Comparison of ENCODE assay signal across 5 worm cellular contexts in the genomic region with DNA sequence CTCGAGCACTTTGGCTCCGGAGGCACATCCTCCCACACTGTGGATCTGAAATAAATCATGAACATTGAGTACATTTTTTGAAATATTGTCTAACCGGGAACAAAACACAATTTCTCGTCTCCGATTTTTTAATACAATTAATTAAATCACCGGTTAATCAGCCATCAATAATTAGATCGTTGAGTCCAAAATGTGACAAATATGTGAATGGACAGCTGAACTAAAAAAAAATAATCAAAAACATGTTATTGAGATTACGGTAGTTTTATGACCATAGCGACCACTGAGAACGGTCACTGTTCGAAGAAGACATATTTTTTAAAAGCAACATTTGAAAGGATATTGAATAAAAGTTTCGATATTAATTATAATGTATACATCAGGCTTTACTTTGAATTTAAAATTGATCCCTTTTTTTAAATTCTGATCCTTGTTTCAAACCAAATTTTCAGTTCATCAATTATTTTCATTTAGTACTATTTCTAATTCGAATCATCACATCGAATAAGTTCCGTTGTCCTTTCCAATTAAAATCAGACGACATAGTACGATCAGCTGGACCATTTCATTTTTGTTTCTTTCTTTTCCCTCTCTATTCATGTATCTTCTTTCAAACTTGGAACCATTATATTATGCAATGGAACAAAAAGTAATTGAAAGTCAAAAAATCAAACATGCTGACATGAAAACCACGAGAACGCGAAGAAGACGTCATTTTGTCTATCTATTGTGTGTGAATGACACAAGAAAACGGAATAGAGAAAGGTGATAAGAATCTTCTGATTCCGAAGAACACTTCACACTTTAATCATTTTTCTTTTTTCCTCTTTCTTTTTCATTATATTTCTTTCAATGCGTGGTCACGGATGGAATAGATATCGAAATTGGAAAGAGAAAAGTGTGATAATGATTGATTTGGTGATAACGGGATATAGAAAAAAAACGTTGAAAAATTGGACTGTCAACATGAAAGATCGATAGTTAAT.
A peak's percentile ranks its signal among the peaks of the same experiment; 100 is the strongest.
TF ChIP-seq lines count a peak whose summit lies in the region.

No protein-coding gene starts in this region.

TF ChIP-seq in whole organism, L1 larva, 84 proteins besides CTCF, POLR2A, EP300 and RAD21 (continued from another document and continues in another):
- TF ChIP-seq lin-15B (tag; optimal IDR thresholded peaks at IDR 0.05; lab: Kevin White, UChicago): no peak
- no peak for TF ChIP-seq grh-1 (GFP tag; IDR thresholded peaks at IDR 0.05; lab: Robert Waterston, UW)
- no peak for TF ChIP-seq vab-15 (tag; optimal IDR thresholded peaks at IDR 0.05; lab: Kevin White, UChicago)
- peak; percentile 65 for TF ChIP-seq tbx-2 (tag; optimal IDR thresholded peaks at IDR 0.05; lab: Kevin White, UChicago)
- no peak for TF ChIP-seq fkh-10 (GFP tag; optimal IDR thresholded peaks at IDR 0.05; lab: Kevin White, UChicago)
- TF ChIP-seq nhr-20 (tag; optimal IDR thresholded peaks at IDR 0.05; lab: Kevin White, UChicago): peak; percentile 87
- no peak for TF ChIP-seq sox-4 (tag; optimal IDR thresholded peaks at IDR 0.05; lab: Kevin White, UChicago)
- no peak for TF ChIP-seq sup-37 (GFP tag; optimal IDR thresholded peaks at IDR 0.05; lab: Kevin White, UChicago)
- TF ChIP-seq swsn-7 (tag; optimal IDR thresholded peaks at IDR 0.05; lab: Kevin White, UChicago): no peak
- TF ChIP-seq alr-1 (tag; optimal IDR thresholded peaks at IDR 0.05; lab: Kevin White, UChicago; ENCODE audit: borderline replicate concordance): no peak
- TF ChIP-seq jun-1 (tag; optimal IDR thresholded peaks at IDR 0.05; lab: Kevin White, UChicago): peak; percentile 70
- peak in 1 of 3 experiments; percentile 4 for TF ChIP-seq dpl-1 (GFP tag; optimal IDR thresholded peaks at IDR 0.05; lab: Kevin White, UChicago)
- peak; percentile 60 for TF ChIP-seq pqm-1 (tag; optimal IDR thresholded peaks at IDR 0.05; lab: Kevin White, UChicago)
- no peak for TF ChIP-seq nhr-76 (tag; optimal IDR thresholded peaks at IDR 0.05; lab: Kevin White, UChicago)
- TF ChIP-seq ceh-88 (GFP tag; IDR thresholded peaks at IDR 0.05; lab: Robert Waterston, UW): peak; percentile 30; the same call in 1 of the 2 replicates
- no peak for TF ChIP-seq isw-1 (GFP tag; IDR thresholded peaks at IDR 0.05; lab: Robert Waterston, UW)
- no peak for TF ChIP-seq Y116A8C.19 (tag; optimal IDR thresholded peaks at IDR 0.05; lab: Kevin White, UChicago; ENCODE audit: borderline replicate concordance)
- TF ChIP-seq nhr-90 (tag; optimal IDR thresholded peaks at IDR 0.05; lab: Kevin White, UChicago; ENCODE audit: poor library complexity): peak; percentile 60
- no peak for TF ChIP-seq zip-4 (GFP tag; optimal IDR thresholded peaks at IDR 0.05; lab: Kevin White, UChicago)
- TF ChIP-seq fos-1 (tag; optimal IDR thresholded peaks at IDR 0.05; lab: Kevin White, UChicago): no peak
- peak; percentile 1 for TF ChIP-seq ztf-4 (tag; optimal IDR thresholded peaks at IDR 0.05; lab: Kevin White, UChicago)
- TF ChIP-seq C34B4.2 (tag; optimal IDR thresholded peaks at IDR 0.05; lab: Kevin White, UChicago): no peak
- TF ChIP-seq nhr-12 (tag; optimal IDR thresholded peaks at IDR 0.05; lab: Kevin White, UChicago): no peak
- no peak for TF ChIP-seq pax-3 (tag; optimal IDR thresholded peaks at IDR 0.05; lab: Kevin White, UChicago)

TF ChIP-seq in whole organism, L2 larva, 48 proteins besides CTCF, POLR2A, EP300 and RAD21 (continued from another document):
- TF ChIP-seq nhr-6 (tag; optimal IDR thresholded peaks at IDR 0.05; lab: Kevin White, UChicago): peak; percentile 67
- peak; percentile 49 for TF ChIP-seq ztf-4 (tag; optimal IDR thresholded peaks at IDR 0.05; lab: Kevin White, UChicago)
- peak; percentile 39 for TF ChIP-seq Y55F3AM.14 (GFP tag; optimal IDR thresholded peaks at IDR 0.05; lab: Kevin White, UChicago)
- TF ChIP-seq egl-27 (tag; optimal IDR thresholded peaks at IDR 0.05; lab: Kevin White, UChicago): peak; percentile 89
- TF ChIP-seq nhr-77 (tag; optimal IDR thresholded peaks at IDR 0.05; lab: Kevin White, UChicago): no peak
- TF ChIP-seq unc-39 (tag; optimal IDR thresholded peaks at IDR 0.05; lab: Kevin White, UChicago): no peak
- TF ChIP-seq ZK546.5 (tag; optimal IDR thresholded peaks at IDR 0.05; lab: Kevin White, UChicago): no peak
- no peak for TF ChIP-seq dmd-4 (tag; optimal IDR thresholded peaks at IDR 0.05; lab: Kevin White, UChicago)
- TF ChIP-seq ztf-11 (tag; optimal IDR thresholded peaks at IDR 0.05; lab: Kevin White, UChicago): no peak
- peak; percentile 58 for TF ChIP-seq gmeb-1 (tag; optimal IDR thresholded peaks at IDR 0.05; lab: Kevin White, UChicago)
- peak; percentile 94 for TF ChIP-seq sma-3 (GFP tag; optimal IDR thresholded peaks at IDR 0.05; lab: Kevin White, UChicago)
- peak; percentile 69 for TF ChIP-seq sem-4 (tag; optimal IDR thresholded peaks at IDR 0.05; lab: Kevin White, UChicago)
- TF ChIP-seq nhr-237 (tag; optimal IDR thresholded peaks at IDR 0.05; lab: Kevin White, UChicago): no peak
- peak; percentile 99 for TF ChIP-seq fos-1 (tag; optimal IDR thresholded peaks at IDR 0.05; lab: Kevin White, UChicago)
- TF ChIP-seq mdl-1 (tag; optimal IDR thresholded peaks at IDR 0.05; lab: Kevin White, UChicago): peak; percentile 36 to 64
- TF ChIP-seq mab-5 (tag; optimal IDR thresholded peaks at IDR 0.05; lab: Kevin White, UChicago): peak; percentile 5
- no peak for TF ChIP-seq lin-11 (tag; optimal IDR thresholded peaks at IDR 0.05; lab: Kevin White, UChicago)
- TF ChIP-seq lsy-2 (tag; optimal IDR thresholded peaks at IDR 0.05; lab: Kevin White, UChicago): peak in 1 of 2 experiments; percentile 60
- TF ChIP-seq nhr-21 (tag; optimal IDR thresholded peaks at IDR 0.05; lab: Kevin White, UChicago): peak; percentile 92

TF ChIP-seq in whole organism, L3 larva, 47 proteins besides CTCF, POLR2A, EP300 and RAD21 (continued from another document):
- TF ChIP-seq skn-1 (tag; optimal IDR thresholded peaks at IDR 0.05; lab: Kevin White, UChicago) (peak; percentile 45), nhr-43 (tag; optimal IDR thresholded peaks at IDR 0.05; lab: Kevin White, UChicago; ENCODE audit: poor library complexity, severe bottlenecking) (peak; percentile 85), nhr-23 (tag; optimal IDR thresholded peaks at IDR 0.05; lab: Kevin White, UChicago) (peak; percentile 92), egl-5 (tag; optimal IDR thresholded peaks at IDR 0.05; lab: Kevin White, UChicago) (no peak), mml-1 (tag; optimal IDR thresholded peaks at IDR 0.05; lab: Kevin White, UChicago) (no peak), nhr-28 (tag; optimal IDR thresholded peaks at IDR 0.05; lab: Kevin White, UChicago) (no peak), jun-1 (tag; optimal IDR thresholded peaks at IDR 0.05; lab: Kevin White, UChicago) (peak; percentile 95), sea-2 (GFP tag; optimal IDR thresholded peaks at IDR 0.05; lab: Kevin White, UChicago) (no peak), fkh-2 (tag; optimal IDR thresholded peaks at IDR 0.05; lab: Kevin White, UChicago) (no peak), fos-1 (tag; optimal IDR thresholded peaks at IDR 0.05; lab: Kevin White, UChicago) (peak; percentile 87), pha-4 (tag; optimal IDR thresholded peaks at IDR 0.05; lab: Kevin White, UChicago) (peak; percentile 60), ztf-4 (tag; optimal IDR thresholded peaks at IDR 0.05; lab: Kevin White, UChicago) (peak; percentile 45), ceh-28 (tag; optimal IDR thresholded peaks at IDR 0.05; lab: Kevin White, UChicago) (peak; percentile 64), nhr-237 (tag; optimal IDR thresholded peaks at IDR 0.05; lab: Kevin White, UChicago) (no peak), elt-1 (tag; optimal IDR thresholded peaks at IDR 0.05; lab: Kevin White, UChicago) (peak; percentile 37), unc-39 (tag; optimal IDR thresholded peaks at IDR 0.05; lab: Kevin White, UChicago) (no peak), pqm-1 (tag; optimal IDR thresholded peaks at IDR 0.05; lab: Kevin White, UChicago) (peak; percentile 99), nhr-67 (tag; optimal IDR thresholded peaks at IDR 0.05; lab: Kevin White, UChicago) (no peak)
TF ChIP-seq in whole organism, L3 larva: peak in this region for 17.

TF ChIP-seq in whole organism, L4 larva, 104 proteins besides CTCF, POLR2A, EP300 and RAD21 (continued from another document and continues in another):
- TF ChIP-seq dmd-6 (GFP tag; IDR thresholded peaks at IDR 0.05; lab: Robert Waterston, UW) (peak; percentile 99), lin-15B (tag; optimal IDR thresholded peaks at IDR 0.05; lab: Kevin White, UChicago) (no peak), nhr-10 (tag; optimal IDR thresholded peaks at IDR 0.05; lab: Kevin White, UChicago) (peak; percentile 90), madf-9 (GFP tag; conservative IDR thresholded peaks at IDR 0.05; lab: Robert Waterston, UW) (no peak), php-3 (GFP tag; IDR thresholded peaks at IDR 0.05; lab: Robert Waterston, UW) (peak; percentile 97), vab-7 (GFP tag; IDR thresholded peaks at IDR 0.05; lab: Robert Waterston, UW) (no peak), nhr-28 (tag; optimal IDR thresholded peaks at IDR 0.05; lab: Kevin White, UChicago) (peak; percentile 99), spr-1 (tag; optimal IDR thresholded peaks at IDR 0.05; lab: Kevin White, UChicago) (no peak), nhr-102 (tag; optimal IDR thresholded peaks at IDR 0.05; lab: Kevin White, UChicago) (peak; percentile 75), unc-39 (tag; optimal IDR thresholded peaks at IDR 0.05; lab: Kevin White, UChicago) (no peak), F44E2.7 (GFP tag; IDR thresholded peaks at IDR 0.05; lab: Robert Waterston, UW) (no peak), lin-1 (GFP tag; IDR thresholded peaks at IDR 0.05; lab: Robert Waterston, UW) (peak; percentile 88; the same call in 1 of the 2 replicates), mes-2 (tag; optimal IDR thresholded peaks at IDR 0.05; lab: Kevin White, UChicago; ENCODE audit: poor library complexity, severe bottlenecking) (peak; percentile 40), lin-38 (GFP tag; IDR thresholded peaks at IDR 0.05; lab: Robert Waterston, UW) (peak; percentile 25; the same call in 1 of the 2 replicates), hlh-30 (tag; optimal IDR thresholded peaks at IDR 0.05; lab: Kevin White, UChicago; ENCODE audit: insufficient read depth) (peak; percentile 92), gei-8 (GFP tag; optimal IDR thresholded peaks at IDR 0.05; lab: Kevin White, UChicago) (peak; percentile 85), spr-3 (GFP tag; optimal IDR thresholded peaks at IDR 0.05; lab: Kevin White, UChicago) (no peak), egl-43 (GFP tag; IDR thresholded peaks at IDR 0.05; lab: Robert Waterston, UW) (no peak), dpl-1 (GFP tag; optimal IDR thresholded peaks at IDR 0.05; lab: Kevin White, UChicago) (peak; percentile 14), ama-1 (optimal IDR thresholded peaks at IDR 0.05; lab: Kevin White, UChicago) (peak; percentile 0), tra-1 (GFP tag; IDR thresholded peaks at IDR 0.05; lab: Robert Waterston, UW) (peak; percentile 94), nhr-48 (tag; optimal IDR thresholded peaks at IDR 0.05; lab: Kevin White, UChicago) (peak; percentile 93), cey-2 (tag; optimal IDR thresholded peaks at IDR 0.05; lab: Kevin White, UChicago; ENCODE audit: borderline replicate concordance, insufficient read depth) (peak; percentile 95), daf-16 (GFP tag; optimal IDR thresholded peaks at IDR 0.05; lab: Kevin White, UChicago) (peak in 1 of 2 experiments; percentile 92), daf-16 (tag; optimal IDR thresholded peaks at IDR 0.05; lab: Kevin White, UChicago) (peak; percentile 92), F10B5.3 (tag; optimal IDR thresholded peaks at IDR 0.05; lab: Kevin White, UChicago) (no peak), unc-62 (GFP tag; optimal IDR thresholded peaks at IDR 0.05 in 1 of 2; lab: Kevin White, UChicago) (peak; percentile 20 to 100), unc-62 (tag; optimal IDR thresholded peaks at IDR 0.05; lab: Kevin White, UChicago) (no peak), mxl-3 (GFP tag; optimal IDR thresholded peaks at IDR 0.05; lab: Kevin White, UChicago) (peak; percentile 73), mdl-1 (tag; optimal IDR thresholded peaks at IDR 0.05; lab: Kevin White, UChicago) (peak; percentile 46 to 94), saeg-2 (GFP tag; IDR thresholded peaks at IDR 0.05; lab: Robert Waterston, UW) (peak; percentile 77; the same call in 1 of the 2 replicates), fos-1 (tag; optimal IDR thresholded peaks at IDR 0.05; lab: Kevin White, UChicago) (peak; percentile 76)

TF ChIP-seq in whole organism, young adult, 124 proteins besides CTCF, POLR2A, EP300 and RAD21 (continued from another document and continues in another):
- no peak for TF ChIP-seq dpff-1 (tag; optimal IDR thresholded peaks at IDR 0.05; lab: Kevin White, UChicago)
- peak; percentile 70 for TF ChIP-seq chd-7 (tag; optimal IDR thresholded peaks at IDR 0.05; lab: Kevin White, UChicago)
- TF ChIP-seq nfya-1 (tag; optimal IDR thresholded peaks at IDR 0.05; lab: Kevin White, UChicago; ENCODE audit: borderline replicate concordance, insufficient read depth): no peak
- no peak for TF ChIP-seq lag-1 (GFP tag; IDR thresholded peaks at IDR 0.05; lab: Robert Waterston, UW)
- no peak for TF ChIP-seq F57A8.1 (GFP tag; optimal IDR thresholded peaks at IDR 0.05; lab: Kevin White, UChicago)
- TF ChIP-seq ztf-22 (GFP tag; optimal IDR thresholded peaks at IDR 0.05; lab: Kevin White, UChicago): peak; percentile 93
- no peak for TF ChIP-seq hlh-12 (tag; optimal IDR thresholded peaks at IDR 0.05; lab: Kevin White, UChicago)
- no peak for TF ChIP-seq lsl-1 (GFP tag; optimal IDR thresholded peaks at IDR 0.05; lab: Kevin White, UChicago)
- TF ChIP-seq egl-18 (GFP tag; IDR thresholded peaks at IDR 0.05; lab: Robert Waterston, UW): no peak
- TF ChIP-seq snpc-1.1 (tag; optimal IDR thresholded peaks at IDR 0.05; lab: Kevin White, UChicago; ENCODE audit: insufficient read depth): no peak
- no peak for TF ChIP-seq T07F8.4 (tag; optimal IDR thresholded peaks at IDR 0.05; lab: Kevin White, UChicago)
- TF ChIP-seq C06A6.2 (GFP tag; conservative IDR thresholded peaks at IDR 0.05; lab: Robert Waterston, UW): peak; percentile 27; the same call in 1 of the 2 replicates
- TF ChIP-seq lin-54 (GFP tag; optimal IDR thresholded peaks at IDR 0.05; lab: Kevin White, UChicago): peak; percentile 5
- no peak for TF ChIP-seq ekl-4 (GFP tag; IDR thresholded peaks at IDR 0.05; lab: Robert Waterston, UW)
- no peak for TF ChIP-seq snpc-3.4 (tag; optimal IDR thresholded peaks at IDR 0.05; lab: Kevin White, UChicago)
- no peak for TF ChIP-seq aptf-3 (GFP tag; IDR thresholded peaks at IDR 0.05; lab: Robert Waterston, UW)
- TF ChIP-seq him-1 (tag; optimal IDR thresholded peaks at IDR 0.05; lab: Kevin White, UChicago): no peak
- TF ChIP-seq fkh-3 (tag; optimal IDR thresholded peaks at IDR 0.05; lab: Kevin White, UChicago): no peak
- TF ChIP-seq hsf-1 (GFP tag; IDR thresholded peaks at IDR 0.05; lab: Robert Waterston, UW): no peak
- no peak for TF ChIP-seq ceh-58 (GFP tag; IDR thresholded peaks at IDR 0.05; lab: Robert Waterston, UW)
- 0 out of 2 replicates have a peak, but pooled peaks have one; percentile 36 for TF ChIP-seq nfyb-1 (GFP tag; IDR thresholded peaks at IDR 0.05; lab: Robert Waterston, UW)
- 0 out of 2 replicates have a peak, but pooled peaks have one; percentile 20 for TF ChIP-seq Y95B8A.8 (GFP tag; IDR thresholded peaks at IDR 0.05; lab: Robert Waterston, UW)
- no peak for TF ChIP-seq ama-1 (optimal IDR thresholded peaks at IDR 0.05; lab: Kevin White, UChicago)
- no peak for TF ChIP-seq ama-1 (GFP tag; optimal IDR thresholded peaks at IDR 0.05; lab: Kevin White, UChicago)
- no peak for TF ChIP-seq ceh-27 (GFP tag; optimal IDR thresholded peaks at IDR 0.05; lab: Kevin White, UChicago)
- peak; percentile 73; the same call in 1 of the 2 replicates for TF ChIP-seq egl-44 (GFP tag; IDR thresholded peaks at IDR 0.05; lab: Robert Waterston, UW)
- 0 out of 2 replicates have a peak, but pooled peaks have one; percentile 6 for TF ChIP-seq lir-1 (GFP tag; conservative IDR thresholded peaks at IDR 0.05; lab: Robert Waterston, UW)
- no peak for TF ChIP-seq nhr-120 (GFP tag; IDR thresholded peaks at IDR 0.05; lab: Robert Waterston, UW)
- peak; percentile 72 for TF ChIP-seq ets-4 (GFP tag; optimal IDR thresholded peaks at IDR 0.05; lab: Kevin White, UChicago)
- no peak for TF ChIP-seq sea-2 (GFP tag; IDR thresholded peaks at IDR 0.05; lab: Robert Waterston, UW)
- TF ChIP-seq cebp-2 (GFP tag; IDR thresholded peaks at IDR 0.05; lab: Robert Waterston, UW): no peak
- no peak for TF ChIP-seq ztf-25 (GFP tag; IDR thresholded peaks at IDR 0.05; lab: Robert Waterston, UW)
- no peak for TF ChIP-seq efl-1 (GFP tag; optimal IDR thresholded peaks at IDR 0.05; lab: Kevin White, UChicago)
- no peak for TF ChIP-seq ceh-100 (GFP tag; IDR thresholded peaks at IDR 0.05; lab: Robert Waterston, UW)
- TF ChIP-seq mcd-1 (GFP tag; IDR thresholded peaks at IDR 0.05; lab: Robert Waterston, UW): no peak
- no peak for TF ChIP-seq B0261.1 (tag; optimal IDR thresholded peaks at IDR 0.05; lab: Kevin White, UChicago)
- no peak for TF ChIP-seq lin-26 (GFP tag; IDR thresholded peaks at IDR 0.05; lab: Robert Waterston, UW)
